Fruit fly (Drosophila melanogaster): ENCODE results near the gene Tsp96F.
A peak's percentile ranks its signal among the peaks of the same experiment; 100 is the strongest.

The Tsp96F gene

DNA sequence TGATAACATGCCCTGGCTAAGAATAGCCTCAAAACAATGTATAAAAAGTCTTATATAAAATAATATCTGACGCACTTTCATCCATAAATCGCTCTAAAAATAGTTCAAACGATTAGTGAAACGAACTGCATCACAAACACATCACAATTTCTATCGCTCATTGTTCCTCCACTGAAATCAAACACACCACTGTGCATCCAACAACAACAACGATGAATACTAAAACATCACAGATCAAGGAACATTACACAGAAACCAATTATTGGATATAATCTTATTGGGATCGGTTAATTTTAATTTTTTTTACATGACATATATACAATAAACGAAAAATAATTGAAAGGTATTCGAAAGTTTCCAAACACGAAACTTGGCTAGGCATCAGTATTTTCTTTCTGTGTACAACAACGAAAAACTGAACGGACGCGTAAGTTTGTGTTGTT lies 1.9 kb downstream of the Tsp96F start (continued):
- TF ChIP-seq fd85E (GFP tag; optimal IDR thresholded peaks at IDR 0.05) (no peak), pdm3 (GFP tag; optimal IDR thresholded peaks at IDR 0.05) (peak; percentile 61), CG9139 (GFP tag; optimal IDR thresholded peaks at IDR 0.05) (no peak), Lpt (GFP tag; optimal IDR thresholded peaks at IDR 0.05) (peak; percentile 17), CG8319 (GFP tag; optimal IDR thresholded peaks at IDR 0.05) (no peak), cyc (GFP tag; optimal IDR thresholded peaks at IDR 0.05) (peak; percentile 3), ss (GFP tag; optimal IDR thresholded peaks at IDR 0.05) (no peak), CG34406 (GFP tag; optimal IDR thresholded peaks at IDR 0.05) (no peak), CG11762 (GFP tag; optimal IDR thresholded peaks at IDR 0.05; ENCODE audit: insufficient read depth) (peak; percentile 10), CG11902 (GFP tag; optimal IDR thresholded peaks at IDR 0.05) (no peak), topi (GFP tag; optimal IDR thresholded peaks at IDR 0.05) (no peak), eg (GFP tag; IDR thresholded peaks at IDR 0.05) (no peak; the same call in 2 of the 3 replicates), CG6854 (GFP tag; optimal IDR thresholded peaks at IDR 0.05) (no peak), CG16779 (tag; optimal IDR thresholded peaks at IDR 0.05) (no peak), salr (GFP tag; optimal IDR thresholded peaks at IDR 0.05) (peak in 1 of 2 experiments; percentile 65)

- TF ChIP-seq salr (GFP tag; optimal IDR thresholded peaks at IDR 0.05) (no peak), Sox14 (GFP tag; optimal IDR thresholded peaks at IDR 0.05) (no peak), CG15336 (GFP tag; IDR thresholded peaks at IDR 0.05) (no peak), eg (GFP tag; IDR thresholded peaks at IDR 0.05) (no peak), svp (GFP tag) (peak; percentile 93), CG6163 (GFP tag; IDR thresholded peaks at IDR 0.05) (no peak), topi (GFP tag; optimal IDR thresholded peaks at IDR 0.05) (no peak), achi (GFP tag; optimal IDR thresholded peaks at IDR 0.05) (no peak), Met (GFP tag; optimal IDR thresholded peaks at IDR 0.05) (no peak), Lpt (GFP tag; optimal IDR thresholded peaks at IDR 0.05) (no peak), pdm3 (GFP tag; optimal IDR thresholded peaks at IDR 0.05) (peak; percentile 22), lz (GFP tag; optimal IDR thresholded peaks at IDR 0.05) (no peak), CG3919 (GFP tag; optimal IDR thresholded peaks at IDR 0.05) (no peak), CG8632 (GFP tag; optimal IDR thresholded peaks at IDR 0.05) (no peak), CG34406 (GFP tag; optimal IDR thresholded peaks at IDR 0.05) (no peak), CG10669 (GFP tag; optimal IDR thresholded peaks at IDR 0.05) (no peak), Hr39 (GFP tag; optimal IDR thresholded peaks at IDR 0.05) (no peak), CG1621 (tag; optimal IDR thresholded peaks at IDR 0.05) (no peak), vri (GFP tag; optimal IDR thresholded peaks at IDR 0.05) (no peak), Ets21C (GFP tag; optimal IDR thresholded peaks at IDR 0.05) (no peak), Eip78C (GFP tag) (peak; percentile 31), CG7368 (GFP tag; optimal IDR thresholded peaks at IDR 0.05) (no peak), Hr4 (GFP tag; optimal IDR thresholded peaks at IDR 0.05) (peak; percentile 13), Ets96B (tag; optimal IDR thresholded peaks at IDR 0.05) (no peak), esn (GFP tag; optimal IDR thresholded peaks at IDR 0.05) (no peak), CG16779 (tag; optimal IDR thresholded peaks at IDR 0.05) (no peak), CG4318 (GFP tag; optimal IDR thresholded peaks at IDR 0.05) (no peak), CG8119 (GFP tag; IDR thresholded peaks at IDR 0.05) (peak; percentile 43; the same call in 1 of the 3 replicates), Sox102F (GFP tag; optimal IDR thresholded peaks at IDR 0.05) (no peak), CG6792 (GFP tag; optimal IDR thresholded peaks at IDR 0.05) (no peak), Smox (GFP tag; optimal IDR thresholded peaks at IDR 0.05) (no peak)
These were observed 4.2 kb downstream of the Tsp96F start for dm6 chr3R:25877064-25877463.

DNA sequence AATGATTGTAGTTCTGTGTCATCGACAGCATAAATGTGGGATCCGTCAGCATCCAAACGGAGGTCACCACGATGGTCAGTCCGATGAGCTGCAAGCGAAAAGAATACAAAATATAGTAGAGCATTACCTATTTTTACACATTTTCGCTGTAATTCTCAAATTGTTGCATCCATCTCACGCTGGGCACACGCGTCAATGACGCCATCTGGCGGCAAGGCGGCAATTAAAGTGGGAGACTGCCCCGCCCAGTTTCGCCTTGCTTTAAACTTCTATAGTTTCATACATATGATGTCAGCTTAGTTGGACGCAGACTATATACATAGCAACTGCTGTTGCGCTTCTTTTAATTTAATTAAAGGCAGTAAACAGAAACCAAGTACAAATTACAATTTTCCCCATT lies 4.6 kb downstream of the Tsp96F start:
- no peak for TF ChIP-seq CG8632 (GFP tag; optimal IDR thresholded peaks at IDR 0.05)
- TF ChIP-seq Hr39 (GFP tag; optimal IDR thresholded peaks at IDR 0.05), result no peak
- TF ChIP-seq Sox102F (GFP tag; optimal IDR thresholded peaks at IDR 0.05), result no peak
- no peak for TF ChIP-seq net (GFP tag; optimal IDR thresholded peaks at IDR 0.05)
- TF ChIP-seq CG15336 (GFP tag; IDR thresholded peaks at IDR 0.05), result no peak
- no peak for TF ChIP-seq CG3032 (tag; optimal IDR thresholded peaks at IDR 0.05)
